Fruit fly (Drosophila melanogaster) whole organism: ENCODE data around the gene scrib.

ENCODE experiments used
- CG8478 ChIP-seq: fragments of >200 bp; optimal IDR thresholded peaks from 2 replicates; lab custom pipeline; 2018; ENCODE audit warnings: inconsistent platforms
- Dll ChIP-seq: fragments of >200 bp; optimal IDR thresholded peaks from 2 replicates; lab custom pipeline; 2017
- EcR ChIP-seq, 2 experiments: fragments of >200 bp; optimal IDR thresholded peaks; 2 replicates each; lab custom pipeline; 2017; ENCODE audit warnings: missing biosample characterization in 2 of 2, missing genetic modification characterization in 2 of 2, missing genetic modification reagents in 2 of 2
- pan ChIP-seq: fragments of >200 bp; optimal IDR thresholded peaks from 2 replicates; lab custom pipeline; 2017
- psq ChIP-seq: fragments of >200 bp; optimal IDR thresholded peaks from 2 replicates; lab custom pipeline; 2017
- usp ChIP-seq: fragments of >200 bp; optimal IDR thresholded peaks from 2 replicates; lab custom pipeline; 2017; ENCODE audit warnings: missing biosample characterization, missing genetic modification characterization, mixed read lengths

DNA sequence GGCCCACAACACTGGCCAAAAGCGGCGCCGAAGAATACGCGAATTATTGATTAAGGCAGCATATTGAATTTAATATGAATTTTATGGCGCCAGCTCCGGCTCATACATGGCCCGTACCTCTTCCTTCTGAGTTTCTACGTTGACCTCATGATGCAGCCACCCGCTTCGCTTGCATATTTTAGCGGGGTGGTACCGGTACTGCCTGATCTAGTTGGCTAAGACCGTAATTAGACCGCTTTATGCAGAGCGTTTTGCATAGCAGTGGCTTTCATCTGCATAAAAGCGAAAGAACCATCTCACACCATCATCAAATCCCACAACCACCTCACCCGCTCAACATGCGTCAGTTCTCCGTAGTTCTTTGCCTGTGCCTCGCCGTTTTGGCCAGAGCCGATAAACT, 93.5 kb downstream of the scrib start, which contains the start of gene TwdlJ:
- TF ChIP-seq pan (lab: Kevin White, UChicago) (no peak), psq (lab: Kevin White, UChicago) (no peak), usp (GFP tag; lab: Kevin White, UChicago) (no peak), Dll (no peak), CG8478 (lab: Kevin White, UChicago) (no peak), EcR (GFP tag; optimal IDR thresholded peaks at IDR 0.05; lab: Kevin White, UChicago) (no peak)
